Worm (Caenorhabditis elegans) whole organism, young adult: ENCODE results near the gene C35B1.9.

Experiments
- D2030.7 ChIP-seq: fragments of 200-800 bp; sonication (Bioruptor generic); IDR thresholded peaks from 2 replicates; pipeline ENCODE4 v1.3.6; 2022; ENCODE audit warnings: missing genetic modification reagents, missing genetic modification characterization, missing compliant biosample characterization
- F10E7.11 ChIP-seq: sonication (generic microtip); optimal IDR thresholded peaks from 2 replicates; lab custom pipeline; 2017; ENCODE audit warnings: mild to moderate bottlenecking, missing genetic modification characterization, moderate library complexity, missing compliant biosample characterization
- F23B12.7 ChIP-seq: sonication (generic microtip); optimal IDR thresholded peaks from 2 replicates; lab custom pipeline; 2017; ENCODE audit warnings: missing genetic modification characterization, mild to moderate bottlenecking, missing compliant biosample characterization, antibody characterized with exemption, moderate library complexity; ENCODE audit not compliant: insufficient read depth
- F33H1.4 ChIP-seq: fragments of 200-800 bp; sonication (Bioruptor generic); IDR thresholded peaks from 2 replicates; pipeline ENCODE4 v1.3.6; 2022; ENCODE audit warnings: missing genetic modification reagents, missing genetic modification characterization, missing compliant biosample characterization
- T26A5.8 ChIP-seq: sonication (generic microtip); optimal IDR thresholded peaks from 2 replicates; lab custom pipeline; 2016; ENCODE audit warnings: missing genetic modification characterization, missing compliant biosample characterization
- Y53F4B.3 ChIP-seq: fragments of 200-800 bp; sonication (Bioruptor generic); IDR thresholded peaks from 2 replicates; pipeline ENCODE4 v1.3.6; 2022; ENCODE audit warnings: missing genetic modification reagents, missing genetic modification characterization, missing compliant biosample characterization
- Y56A3A.18 ChIP-seq: fragments of 200-800 bp; sonication (Bioruptor generic); IDR thresholded peaks from 2 replicates; pipeline ENCODE4 v1.3.6; 2022; ENCODE audit warnings: missing genetic modification reagents, missing genetic modification characterization, missing compliant biosample characterization
- Y67H2A.10 ChIP-seq: fragments of 200-800 bp; sonication (Bioruptor generic); conservative IDR thresholded peaks from 2 replicates; pipeline ENCODE4 v1.3.6; 2022; ENCODE audit warnings: missing genetic modification reagents, missing genetic modification characterization, missing compliant biosample characterization
- Y79H2A.3 ChIP-seq: fragments of 200-800 bp; sonication (Bioruptor generic); conservative IDR thresholded peaks from 2 replicates; pipeline ENCODE4 v1.3.6; 2022; ENCODE audit warnings: missing genetic modification reagents, missing genetic modification characterization, missing compliant biosample characterization
- Y95B8A.8 ChIP-seq: fragments of 200-800 bp; sonication (Bioruptor generic); IDR thresholded peaks from 2 replicates; pipeline ENCODE4 v1.3.6; 2022; ENCODE audit warnings: missing genetic modification reagents, missing genetic modification characterization, missing compliant biosample characterization
- attf-3 ChIP-seq: fragments of 200-800 bp; sonication (Bioruptor generic); conservative IDR thresholded peaks from 2 replicates; pipeline ENCODE4 v1.3.6; 2022; ENCODE audit warnings: missing genetic modification reagents, missing genetic modification characterization, missing compliant biosample characterization
- attf-5 ChIP-seq: fragments of 200-800 bp; sonication (Bioruptor generic); optimal IDR thresholded peaks from 2 replicates; lab custom pipeline; 2018; ENCODE audit warnings: mild to moderate bottlenecking, missing genetic modification characterization, missing compliant biosample characterization
- bed-1 ChIP-seq: fragments of 200-800 bp; sonication (Bioruptor generic); IDR thresholded peaks from 2 replicates; pipeline ENCODE4 v1.3.6; 2022; ENCODE audit warnings: missing genetic modification reagents, missing genetic modification characterization, missing compliant biosample characterization
- bed-2 ChIP-seq: fragments of 200-800 bp; sonication (Bioruptor generic); IDR thresholded peaks from 2 replicates; pipeline ENCODE4 v1.3.6; 2022; ENCODE audit warnings: missing genetic modification reagents, missing genetic modification characterization, missing compliant biosample characterization
- ccch-3 ChIP-seq: fragments of 200-800 bp; sonication (Bioruptor generic); optimal IDR thresholded peaks from 2 replicates; lab custom pipeline; 2018; ENCODE audit warnings: mild to moderate bottlenecking, missing genetic modification characterization, missing compliant biosample characterization
- ceh-100 ChIP-seq: fragments of 200-800 bp; sonication (Bioruptor generic); IDR thresholded peaks from 2 replicates; pipeline ENCODE4 v1.3.6; 2022; ENCODE audit warnings: missing genetic modification reagents, missing genetic modification characterization, missing compliant biosample characterization
- ceh-40 ChIP-seq: fragments of 200-800 bp; sonication (Bioruptor generic); IDR thresholded peaks from 2 replicates; pipeline ENCODE4 v1.3.6; 2022; ENCODE audit warnings: missing genetic modification characterization, missing compliant biosample characterization
- die-1 ChIP-seq: sonication (generic microtip); optimal IDR thresholded peaks from 2 replicates; lab custom pipeline; 2016; ENCODE audit warnings: missing genotype, mild to moderate bottlenecking, missing genetic modification characterization, missing compliant biosample characterization
- dox-1 ChIP-seq: fragments of 200-800 bp; sonication (Bioruptor generic); IDR thresholded peaks from 2 replicates; pipeline ENCODE4 v1.3.6; 2022; ENCODE audit warnings: missing genetic modification reagents, missing genetic modification characterization, missing compliant biosample characterization
- dpff-1 ChIP-seq: sonication (generic microtip); optimal IDR thresholded peaks from 2 replicates; lab custom pipeline; 2017; ENCODE audit warnings: mild to moderate bottlenecking, missing genetic modification characterization, missing compliant biosample characterization
- dpl-1 ChIP-seq: fragments of 150-350 bp; optimal IDR thresholded peaks from 2 replicates; lab custom pipeline; 2014; ENCODE audit warnings: missing biosample characterization, missing genetic modification reagents, missing genetic modification characterization
- egl-18 ChIP-seq: fragments of 200-800 bp; sonication (Bioruptor generic); IDR thresholded peaks from 2 replicates; pipeline ENCODE4 v1.3.6; 2022; ENCODE audit warnings: missing genetic modification reagents, missing genetic modification characterization, missing compliant biosample characterization
- egrh-3 ChIP-seq: fragments of 200-800 bp; sonication (Bioruptor generic); IDR thresholded peaks from 2 replicates; pipeline ENCODE4 v1.3.6; 2022; ENCODE audit warnings: missing genetic modification reagents, missing genetic modification characterization, missing compliant biosample characterization
- ekl-4 ChIP-seq: fragments of 200-800 bp; sonication (Bioruptor generic); IDR thresholded peaks from 2 replicates; pipeline ENCODE4 v1.3.6; 2022; ENCODE audit warnings: missing genetic modification reagents, missing genetic modification characterization, missing compliant biosample characterization
- ets-4 ChIP-seq: fragments of 200-800 bp; sonication (Bioruptor generic); optimal IDR thresholded peaks from 2 replicates; lab custom pipeline; 2018; ENCODE audit warnings: mild to moderate bottlenecking, missing genetic modification characterization, missing compliant biosample characterization
- hlh-12 ChIP-seq: sonication (generic microtip); optimal IDR thresholded peaks from 2 replicates; lab custom pipeline; 2016; ENCODE audit warnings: missing genetic modification characterization, missing compliant biosample characterization
- hlh-26 ChIP-seq: fragments of 200-800 bp; sonication (Bioruptor generic); conservative IDR thresholded peaks from 2 replicates; pipeline ENCODE4 v1.3.6; 2022; ENCODE audit warnings: missing genetic modification reagents, missing genetic modification characterization, missing compliant biosample characterization
- lag-1 ChIP-seq: fragments of 200-800 bp; sonication (Bioruptor generic); IDR thresholded peaks from 2 replicates; pipeline ENCODE4 v1.3.6; 2022; ENCODE audit warnings: missing genetic modification reagents, missing genetic modification characterization, missing compliant biosample characterization
- let-607 ChIP-seq, 2 experiments: fragments of 200-800 bp in 1 of 2; sonication (Bioruptor generic) in 1 of 2; sonication (generic microtip) in 1 of 2; optimal IDR thresholded peaks; 2 replicates each; lab custom pipeline; 2016 to 2018; ENCODE audit warnings: mild to moderate bottlenecking in 2 of 2, missing compliant biosample characterization in 2 of 2, missing genetic modification characterization in 2 of 2, moderate library complexity in 2 of 2, missing genotype in 1 of 2
- lin-54 ChIP-seq: fragments of 200-800 bp; sonication (Bioruptor generic); optimal IDR thresholded peaks from 2 replicates; lab custom pipeline; 2018; ENCODE audit warnings: mild to moderate bottlenecking, missing genetic modification characterization, missing compliant biosample characterization
- lir-1 ChIP-seq: fragments of 200-800 bp; sonication (Bioruptor generic); conservative IDR thresholded peaks from 2 replicates; pipeline ENCODE4 v1.3.6; 2022; ENCODE audit warnings: missing genetic modification reagents, missing genetic modification characterization, missing compliant biosample characterization
- lsy-27 ChIP-seq: sonication (generic microtip); optimal IDR thresholded peaks from 2 replicates; lab custom pipeline; 2017; ENCODE audit warnings: missing genetic modification characterization, mild to moderate bottlenecking, missing compliant biosample characterization, antibody characterized with exemption, missing genotype, borderline replicate concordance; ENCODE audit not compliant: insufficient read depth
- madf-6 ChIP-seq: fragments of 200-800 bp; sonication (Bioruptor generic); IDR thresholded peaks from 2 replicates; pipeline ENCODE4 v1.3.6; 2022; ENCODE audit warnings: missing genetic modification reagents, missing genetic modification characterization, missing compliant biosample characterization
- madf-8 ChIP-seq: fragments of 200-800 bp; sonication (Bioruptor generic); conservative IDR thresholded peaks from 2 replicates; pipeline ENCODE4 v1.3.6; 2022; ENCODE audit warnings: missing genetic modification reagents, missing genetic modification characterization, missing compliant biosample characterization
- mcd-1 ChIP-seq: fragments of 200-800 bp; sonication (Bioruptor generic); IDR thresholded peaks from 2 replicates; pipeline ENCODE4 v1.3.6; 2022; ENCODE audit warnings: missing genetic modification reagents, missing genetic modification characterization, missing compliant biosample characterization
- mes-4 ChIP-seq: sonication (generic microtip); optimal IDR thresholded peaks from 2 replicates; lab custom pipeline; 2016; ENCODE audit warnings: missing genotype, missing genetic modification characterization, missing compliant biosample characterization
- nhr-27 ChIP-seq: fragments of 200-800 bp; sonication (Bioruptor generic); optimal IDR thresholded peaks from 2 replicates; lab custom pipeline; 2018; ENCODE audit warnings: mild to moderate bottlenecking, missing genetic modification characterization, moderate library complexity, missing compliant biosample characterization
- rec-8 ChIP-seq, 2 experiments: sonication (generic microtip); optimal IDR thresholded peaks; 2 replicates each; lab custom pipeline; 2016; ENCODE audit warnings: mild to moderate bottlenecking in 2 of 2, missing genetic modification characterization in 2 of 2, missing genetic modification reagents in 2 of 2, missing genotype in 2 of 2, missing biosample characterization in 1 of 2, missing compliant biosample characterization in 1 of 2, moderate library complexity in 1 of 2
- repo-1 ChIP-seq: sonication (generic microtip); optimal IDR thresholded peaks from 2 replicates; lab custom pipeline; 2017; ENCODE audit warnings: mild to moderate bottlenecking, missing genetic modification characterization, missing compliant biosample characterization
- sea-2 ChIP-seq: fragments of 200-800 bp; sonication (Bioruptor generic); IDR thresholded peaks from 2 replicates; pipeline ENCODE4 v1.3.6; 2022; ENCODE audit warnings: missing genetic modification characterization, missing compliant biosample characterization
- snpc-1.1 ChIP-seq: sonication (generic microtip); optimal IDR thresholded peaks from 2 replicates; lab custom pipeline; 2017; ENCODE audit warnings: missing genetic modification characterization, mild to moderate bottlenecking, missing compliant biosample characterization, antibody characterized with exemption, moderate library complexity, missing genotype, missing genetic modification reagents; ENCODE audit not compliant: insufficient read depth
- snpc-4 ChIP-seq, 5 experiments: fragments of 150-350 bp in 1 of 5; sonication (generic microtip) in 4 of 5; optimal IDR thresholded peaks; 2 replicates each; lab custom pipeline; 2014 to 2018; ENCODE audit warnings: missing genetic modification characterization in 5 of 5, missing biosample characterization in 3 of 5, antibody characterized with exemption in 2 of 5, mild to moderate bottlenecking in 2 of 5, missing compliant biosample characterization in 2 of 5, missing genotype in 2 of 5, moderate library complexity in 2 of 5, missing genetic modification reagents in 1 of 5
- somi-1 ChIP-seq: fragments of 200-800 bp; sonication (Bioruptor generic); optimal IDR thresholded peaks from 2 replicates; lab custom pipeline; 2018; ENCODE audit warnings: mild to moderate bottlenecking, missing genetic modification characterization, missing compliant biosample characterization
- sptf-2 ChIP-seq: fragments of 200-800 bp; sonication (Bioruptor generic); optimal IDR thresholded peaks from 2 replicates; lab custom pipeline; 2018; ENCODE audit warnings: mild to moderate bottlenecking, missing genetic modification characterization, missing compliant biosample characterization
- zim-3 ChIP-seq: sonication (generic microtip); optimal IDR thresholded peaks from 2 replicates; lab custom pipeline; 2017; ENCODE audit warnings: mild to moderate bottlenecking, missing genetic modification characterization, moderate library complexity, missing compliant biosample characterization
- ztf-18 ChIP-seq: sonication (generic microtip); optimal IDR thresholded peaks from 2 replicates; lab custom pipeline; 2016; ENCODE audit warnings: missing genotype, mild to moderate bottlenecking, missing genetic modification characterization, missing compliant biosample characterization
- ztf-25 ChIP-seq: fragments of 200-800 bp; sonication (Bioruptor generic); IDR thresholded peaks from 2 replicates; pipeline ENCODE4 v1.3.6; 2022; ENCODE audit warnings: missing genetic modification reagents, missing genetic modification characterization, missing compliant biosample characterization

Gene C35B1.9

ce11 chrIV:4047628-4048027, 33.1 kb downstream of the C35B1.9 start (continued):
- no peak for TF ChIP-seq ccch-3 (GFP tag; lab: Kevin White, UChicago)
- TF ChIP-seq repo-1: no peak
- TF ChIP-seq madf-6 (GFP tag; lab: Robert Waterston, UW): peak; percentile 76
- TF ChIP-seq nhr-27 (tag; lab: Kevin White, UChicago): no peak
- TF ChIP-seq Y95B8A.8 (GFP tag; lab: Robert Waterston, UW): peak; percentile 58; the same call in 1 of the 2 replicates
- no peak for TF ChIP-seq bed-2
- TF ChIP-seq F33H1.4 (GFP tag; lab: Robert Waterston, UW): peak; percentile 21; the same call in 1 of the 2 replicates
- no peak for TF ChIP-seq rec-8 (tag; optimal IDR thresholded peaks at IDR 0.05; lab: Kevin White, UChicago)
- TF ChIP-seq ekl-4 (GFP tag; lab: Robert Waterston, UW): peak; percentile 69
- TF ChIP-seq mcd-1 (GFP tag; lab: Robert Waterston, UW): peak; percentile 27; the same call in 1 of the 2 replicates
- peak; percentile 38; the same call in 1 of the 2 replicates for TF ChIP-seq D2030.7 (GFP tag; lab: Robert Waterston, UW)
- peak; percentile 55 for TF ChIP-seq lin-54 (GFP tag; lab: Kevin White, UChicago)
- TF ChIP-seq ztf-25 (GFP tag; lab: Robert Waterston, UW): peak; percentile 80; the same call in 1 of the 2 replicates
- TF ChIP-seq attf-3 (GFP tag; lab: Robert Waterston, UW): no peak
- TF ChIP-seq let-607 (tag; optimal IDR thresholded peaks at IDR 0.05; lab: Kevin White, UChicago): no peak
- TF ChIP-seq zim-3 (tag; lab: Kevin White, UChicago): no peak
- no peak for TF ChIP-seq hlh-26 (GFP tag; lab: Robert Waterston, UW)
- no peak for TF ChIP-seq T26A5.8 (tag; lab: Kevin White, UChicago)
- TF ChIP-seq snpc-1.1 (tag; lab: Kevin White, UChicago): peak; percentile 22
- TF ChIP-seq F10E7.11 (tag; lab: Kevin White, UChicago): no peak
- no peak for TF ChIP-seq sptf-2
- 0 out of 2 replicates have a peak, but pooled peaks have one; percentile 41 for TF ChIP-seq ceh-100 (GFP tag; lab: Robert Waterston, UW)
- TF ChIP-seq Y67H2A.10 (GFP tag; lab: Robert Waterston, UW): no peak
- no peak for TF ChIP-seq attf-5
- no peak for TF ChIP-seq egl-18 (GFP tag; lab: Robert Waterston, UW)
- no peak for TF ChIP-seq Y56A3A.18
- TF ChIP-seq somi-1 (GFP tag; lab: Kevin White, UChicago): no peak
- TF ChIP-seq lsy-27 (tag; lab: Kevin White, UChicago): no peak
- no peak for TF ChIP-seq sea-2
- TF ChIP-seq hlh-12 (tag; lab: Kevin White, UChicago): no peak
- peak; percentile 74 for TF ChIP-seq ztf-18 (tag; lab: Kevin White, UChicago)
- no peak; the same call in none of the 2 replicates for TF ChIP-seq Y79H2A.3
- no peak for TF ChIP-seq lag-1
- no peak for TF ChIP-seq ets-4
- no peak for TF ChIP-seq dpff-1
- no peak for TF ChIP-seq lir-1 (GFP tag; lab: Robert Waterston, UW)
- TF ChIP-seq madf-8: no peak
- peak; percentile 33 for TF ChIP-seq die-1 (tag; lab: Kevin White, UChicago)
- TF ChIP-seq dox-1 (GFP tag; lab: Robert Waterston, UW): no peak
- TF ChIP-seq bed-1 (GFP tag; lab: Robert Waterston, UW): no peak
- TF ChIP-seq ceh-40: no peak
- TF ChIP-seq Y53F4B.3 (GFP tag; lab: Robert Waterston, UW): no peak
- no peak for TF ChIP-seq mes-4 (tag; lab: Kevin White, UChicago)
- no peak for TF ChIP-seq F23B12.7 (tag; lab: Kevin White, UChicago)
- no peak for TF ChIP-seq dpl-1
- TF ChIP-seq snpc-4 (GFP tag; optimal IDR thresholded peaks at IDR 0.05; lab: Kevin White, UChicago): no peak
- TF ChIP-seq snpc-4 (tag; optimal IDR thresholded peaks at IDR 0.05; lab: Kevin White, UChicago): peak in 1 of 4 experiments; percentile 33
- no peak for TF ChIP-seq egrh-3 (GFP tag; lab: Robert Waterston, UW)
